Worm (Caenorhabditis elegans) whole organism, early embryonic: ENCODE measurements around the gene exc-7.

ENCODE experiments used
- F13C5.2 ChIP-seq: sonication (generic microtip); optimal IDR thresholded peaks from 2 replicates; lab custom pipeline; 2017; ENCODE audit warnings: mild to moderate bottlenecking, missing genetic modification characterization, inconsistent platforms, missing compliant biosample characterization
- aly-1 ChIP-seq: sonication (generic microtip); optimal IDR thresholded peaks from 2 replicates; lab custom pipeline; 2016; ENCODE audit warnings: missing genetic modification characterization, missing compliant biosample characterization
- ama-1 ChIP-seq: fragments of 150-350 bp; optimal IDR thresholded peaks from 2 replicates; lab custom pipeline; 2014
- ceh-36 ChIP-seq: sonication (generic microtip); optimal IDR thresholded peaks from 2 replicates; lab custom pipeline; 2016; ENCODE audit warnings: missing genetic modification characterization, inconsistent platforms, missing compliant biosample characterization
- flt-1 ChIP-seq: fragments of 200-800 bp; sonication (Bioruptor generic); IDR thresholded peaks from 2 replicates; pipeline ENCODE4 v1.3.6; 2022; ENCODE audit warnings: missing genetic modification characterization, missing compliant biosample characterization
- hmg-4 ChIP-seq: fragments of 200-800 bp; sonication (Bioruptor generic); optimal IDR thresholded peaks from 2 replicates; lab custom pipeline; 2018; ENCODE audit warnings: mild to moderate bottlenecking, missing genetic modification characterization, missing compliant biosample characterization
- pes-1 ChIP-seq: fragments of 200-800 bp; sonication (Bioruptor generic); IDR thresholded peaks from 2 replicates; pipeline ENCODE4 v1.3.6; 2022; ENCODE audit warnings: missing genetic modification reagents, missing genetic modification characterization, missing compliant biosample characterization
- sea-1 ChIP-seq: fragments of 200-800 bp; sonication (Bioruptor generic); conservative IDR thresholded peaks from 2 replicates; pipeline ENCODE4 v1.3.6; 2022; ENCODE audit warnings: missing genetic modification characterization, missing compliant biosample characterization
- tbx-11 ChIP-seq: fragments of 200-800 bp; sonication (Bioruptor generic); IDR thresholded peaks from 2 replicates; pipeline ENCODE4 v1.3.6; 2022; ENCODE audit warnings: missing genetic modification characterization, missing compliant biosample characterization
- tbx-37 ChIP-seq: fragments of 200-800 bp; sonication (Bioruptor generic); conservative IDR thresholded peaks from 2 replicates; pipeline ENCODE4 v1.3.6; 2022; ENCODE audit warnings: missing genetic modification reagents, missing genetic modification characterization, missing compliant biosample characterization
- tra-4 ChIP-seq: sonication (generic microtip); optimal IDR thresholded peaks from 2 replicates; lab custom pipeline; 2017; ENCODE audit warnings: missing genetic modification characterization, missing compliant biosample characterization

DNA sequence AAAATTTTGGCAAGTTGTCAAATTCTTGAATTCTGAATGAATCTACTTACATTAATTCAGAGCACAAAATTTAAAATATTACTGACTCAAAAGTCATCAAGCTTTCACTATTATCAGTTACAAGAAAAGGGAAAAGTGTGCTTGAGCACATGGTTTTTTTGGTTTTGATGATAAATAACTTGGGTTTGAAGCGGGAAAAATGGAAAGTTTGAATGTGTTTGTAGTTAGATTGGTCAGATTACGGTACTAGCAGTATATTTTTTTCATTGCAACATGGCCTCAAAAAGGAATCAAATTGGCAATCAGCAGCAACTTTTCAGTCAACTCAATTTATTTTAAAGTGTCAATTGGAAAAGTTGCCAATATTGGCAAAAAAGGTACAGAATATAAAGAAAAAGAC is 28.9 kb downstream of the exc-7 start:
- TF ChIP-seq F13C5.2 (no peak), ama-1 (no peak), pes-1 (GFP tag; lab: Robert Waterston, UW) (no peak), ceh-36 (no peak), tra-4 (tag; lab: Kevin White, UChicago) (no peak), hmg-4 (GFP tag; lab: Kevin White, UChicago) (no peak), tbx-37 (GFP tag; lab: Robert Waterston, UW) (no peak), flt-1 (GFP tag; lab: Robert Waterston, UW) (no peak), sea-1 (GFP tag; lab: Robert Waterston, UW) (no peak), tbx-11 (GFP tag; lab: Robert Waterston, UW) (no peak), aly-1 (tag; lab: Kevin White, UChicago) (no peak)
